Worm (Caenorhabditis elegans): ENCODE data around the gene oac-12.

The oac-12 gene

ce11 chrV:4310414-4310813, 21.9 kb downstream of the oac-12 start:
- TF ChIP-seq lim-7 (GFP tag; IDR thresholded peaks at IDR 0.05): peak; percentile 49; the same call in 1 of the 2 replicates
- 0 out of 2 replicates have a peak, but pooled peaks have one; percentile 14 for TF ChIP-seq tra-1 (GFP tag; IDR thresholded peaks at IDR 0.05)

DNA sequence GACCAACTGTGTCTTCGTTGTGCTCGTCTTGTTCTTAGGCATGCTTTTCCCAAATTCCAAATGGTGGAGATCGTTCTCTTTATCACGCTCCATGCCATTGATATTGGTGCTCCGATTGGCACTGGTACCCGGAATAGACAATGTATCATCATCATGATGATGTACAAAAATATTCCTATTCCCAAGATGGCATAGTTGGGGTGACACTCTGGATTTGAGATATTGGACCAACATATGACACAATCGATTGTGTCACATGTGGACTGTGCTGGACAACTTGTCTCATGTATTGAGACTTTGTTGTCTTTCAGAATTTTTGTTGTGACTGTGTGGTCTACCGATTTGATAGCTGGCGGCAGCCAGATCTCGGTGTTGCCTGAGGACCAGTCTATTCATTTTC, 28.1 kb downstream of the oac-12 start:
- TF ChIP-seq aha-1 (tag) (peak; percentile 92), daf-12 (tag; optimal IDR thresholded peaks at IDR 0.05) (no peak)

DNA sequence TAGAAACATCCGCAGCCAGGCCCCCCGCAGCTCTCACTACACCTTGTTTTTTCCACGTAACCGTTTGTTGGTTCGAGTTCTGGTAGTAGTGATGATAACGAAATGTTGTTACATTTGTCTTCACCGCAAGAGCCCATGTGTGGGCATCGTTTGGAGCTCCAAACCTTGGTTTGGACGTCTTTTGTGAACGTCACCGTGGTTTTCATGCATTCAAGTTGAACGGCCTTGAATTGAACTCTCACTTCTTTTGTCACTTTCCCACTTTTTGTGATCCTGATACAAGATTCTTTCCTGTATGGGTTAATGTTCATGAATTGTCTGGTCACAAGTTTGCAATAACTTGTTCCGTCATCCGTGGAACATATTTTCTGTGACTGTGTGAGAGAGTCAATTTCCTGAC, 28.6 kb downstream of the oac-12 start:
- TF ChIP-seq snpc-4 (tag; optimal IDR thresholded peaks at IDR 0.05): no peak
- TF ChIP-seq lim-7 (GFP tag; IDR thresholded peaks at IDR 0.05): 0 out of 2 replicates have a peak, but pooled peaks have one; percentile 43
- TF ChIP-seq mxl-2 (GFP tag; conservative IDR thresholded peaks at IDR 0.05): no peak
- TF ChIP-seq spr-3 (GFP tag; optimal IDR thresholded peaks at IDR 0.05): no peak
- TF ChIP-seq lir-3 (tag; optimal IDR thresholded peaks at IDR 0.05): no peak
- no peak for TF ChIP-seq snpc-1.2 (GFP tag; IDR thresholded peaks at IDR 0.05)
- peak; percentile 90 for TF ChIP-seq aha-1 (tag)
- TF ChIP-seq lsy-2 (tag; optimal IDR thresholded peaks at IDR 0.05): no peak
- no peak for TF ChIP-seq mdt-29 (GFP tag; IDR thresholded peaks at IDR 0.05)
- no peak for TF ChIP-seq lin-39 (tag; optimal IDR thresholded peaks at IDR 0.05)
- no peak for TF ChIP-seq T20F7.1 (GFP tag; optimal IDR thresholded peaks at IDR 0.05)
- TF ChIP-seq tra-1 (GFP tag; IDR thresholded peaks at IDR 0.05): no peak
- no peak for TF ChIP-seq dmd-8 (GFP tag; IDR thresholded peaks at IDR 0.05)

DNA sequence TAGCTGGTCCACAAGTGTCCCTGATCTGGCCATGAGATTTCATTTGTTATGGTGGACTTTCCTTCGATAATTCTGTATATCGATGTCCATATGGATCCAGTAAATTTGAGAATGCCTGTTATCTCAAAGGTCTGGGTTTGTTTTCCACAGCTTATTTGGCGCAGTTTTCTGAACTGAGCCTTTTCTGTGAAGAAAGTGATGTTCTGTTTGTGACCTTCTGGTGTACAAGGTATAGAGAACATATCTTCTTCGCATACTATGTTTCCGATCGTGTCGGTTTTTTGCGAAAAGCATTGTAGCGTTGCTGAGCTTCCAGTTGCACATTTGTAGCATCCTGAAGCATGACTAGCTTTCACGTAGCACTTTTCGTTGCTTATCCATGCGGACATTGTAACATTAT, 29.5 kb downstream of the oac-12 start:
- TF ChIP-seq unc-130 (GFP tag; optimal IDR thresholded peaks at IDR 0.05): no peak
- TF ChIP-seq unc-62 (GFP tag; optimal IDR thresholded peaks at IDR 0.05 in 1 of 2): peak in 1 of 2 experiments; percentile 97
- TF ChIP-seq unc-62 (tag; optimal IDR thresholded peaks at IDR 0.05): no peak
- TF ChIP-seq unc-39 (tag; optimal IDR thresholded peaks at IDR 0.05): no peak

DNA sequence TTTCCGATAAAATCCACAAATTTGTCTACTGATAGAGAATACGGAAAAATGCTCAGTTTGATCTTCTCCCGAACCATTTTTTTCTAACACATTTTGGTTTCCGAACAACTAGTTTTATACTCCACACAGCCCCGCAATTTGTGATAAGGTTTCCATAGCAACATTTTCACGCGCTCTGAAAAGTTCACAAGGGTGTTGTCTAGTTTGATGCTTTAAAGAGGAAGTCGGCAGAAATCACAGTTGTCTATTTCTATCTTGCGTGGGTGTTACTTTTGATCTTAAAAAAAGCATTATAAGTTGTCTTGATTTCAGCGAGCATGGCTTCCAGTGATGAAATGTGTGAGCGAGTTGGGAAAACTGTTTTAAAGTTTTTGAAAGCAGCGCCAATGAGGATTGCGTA, 32.6 kb downstream of the oac-12 start, which contains the start of gene ZC132.3:
ZC132.3 (minus strand) TSS at position 101 of the 400 bp plus-strand sequence.
- TF ChIP-seq nhr-10 (tag; optimal IDR thresholded peaks at IDR 0.05) (no peak), nhr-237 (tag; optimal IDR thresholded peaks at IDR 0.05) (no peak), lim-7 (GFP tag; IDR thresholded peaks at IDR 0.05) (no peak), nhr-76 (tag; optimal IDR thresholded peaks at IDR 0.05) (no peak), T20F7.1 (GFP tag; optimal IDR thresholded peaks at IDR 0.05) (no peak), D1046.2 (GFP tag; IDR thresholded peaks at IDR 0.05) (no peak), ceh-62 (tag; optimal IDR thresholded peaks at IDR 0.05) (no peak), spr-3 (GFP tag; optimal IDR thresholded peaks at IDR 0.05) (no peak)

DNA sequence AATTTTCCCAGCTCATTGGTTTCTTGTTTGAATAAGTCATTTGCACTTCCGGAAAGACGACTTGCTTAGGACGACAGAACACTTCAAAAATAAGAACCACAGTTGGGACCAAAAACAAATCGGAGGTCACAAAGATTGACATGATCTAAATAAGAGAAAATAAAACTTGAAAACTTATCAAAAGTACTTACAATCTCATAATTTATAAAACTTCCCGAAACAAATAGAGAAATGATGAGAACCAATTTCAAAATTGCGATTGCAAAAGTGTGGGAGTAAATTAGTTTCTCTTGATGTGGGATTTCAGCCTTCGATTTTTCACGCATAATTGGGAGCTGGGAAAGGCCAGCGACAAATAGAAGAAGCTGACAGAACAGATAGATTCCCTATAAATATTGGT, 33.8 kb downstream of the oac-12 start, which contains the start of gene ZC132.11:
ZC132.11 (minus strand) TSS at position 101 of the 400 bp plus-strand sequence.
- TF ChIP-seq mes-2 (tag; optimal IDR thresholded peaks at IDR 0.05; ENCODE audit: poor library complexity, severe bottlenecking) (no peak), nhr-10 (tag; optimal IDR thresholded peaks at IDR 0.05) (no peak), lin-39 (tag; optimal IDR thresholded peaks at IDR 0.05) (no peak), ZK337.2 (GFP tag; IDR thresholded peaks at IDR 0.05) (no peak), unc-39 (tag; optimal IDR thresholded peaks at IDR 0.05) (no peak), ceh-32 (tag; optimal IDR thresholded peaks at IDR 0.05; ENCODE audit: poor library complexity) (no peak), Y5F2A.4 (GFP tag; optimal IDR thresholded peaks at IDR 0.05) (no peak), ces-1 (GFP tag; optimal IDR thresholded peaks at IDR 0.05) (no peak), Y48G9A.11 (GFP tag; IDR thresholded peaks at IDR 0.05) (no peak), nhr-77 (tag; optimal IDR thresholded peaks at IDR 0.05) (no peak)

ce11 chrV:4295920-4296319, 36.4 kb downstream of the oac-12 start, which contains the start of gene F47D2.11:
TSS of gene F47D2.11 (minus strand) at chrV:4296020.
- no peak for TF ChIP-seq ztf-7 (tag; optimal IDR thresholded peaks at IDR 0.05)
- no peak for TF ChIP-seq lin-38 (GFP tag; IDR thresholded peaks at IDR 0.05)
- TF ChIP-seq F26F4.8 (GFP tag; conservative IDR thresholded peaks at IDR 0.05): no peak
- no peak for TF ChIP-seq ctbp-1 (GFP tag; IDR thresholded peaks at IDR 0.05)
- TF ChIP-seq unc-62 (GFP tag; optimal IDR thresholded peaks at IDR 0.05 in 1 of 2): peak in 1 of 2 experiments; percentile 14
- no peak for TF ChIP-seq unc-62 (tag; optimal IDR thresholded peaks at IDR 0.05)
- TF ChIP-seq nhr-28 (tag; optimal IDR thresholded peaks at IDR 0.05): no peak
